Worm (Caenorhabditis elegans): Measurements from ENCODE around the gene F59B2.3.

F59B2.3 gene

ce11 chrIII:8971255-8972020 is 28.1 kb downstream of the F59B2.3 start, which contains the start of the genes eif-3.D and R08D7.4 (continued):
- TF ChIP-seq aly-2 (tag; optimal IDR thresholded peaks at IDR 0.05) (no peak), ama-1 (optimal IDR thresholded peaks at IDR 0.05) (no peak), pax-3 (tag; optimal IDR thresholded peaks at IDR 0.05) (no peak), xbp-1 (tag; optimal IDR thresholded peaks at IDR 0.05) (peak; percentile 59), sup-37 (GFP tag; optimal IDR thresholded peaks at IDR 0.05) (no peak), C16A3.4 (tag; optimal IDR thresholded peaks at IDR 0.05) (peak; percentile 63), isw-1 (GFP tag; IDR thresholded peaks at IDR 0.05) (no peak; the same call in 1 of the 2 replicates), alr-1 (tag; optimal IDR thresholded peaks at IDR 0.05; ENCODE audit: borderline replicate concordance) (peak; percentile 91), unc-30 (tag; optimal IDR thresholded peaks at IDR 0.05) (no peak), lsy-2 (tag; optimal IDR thresholded peaks at IDR 0.05) (peak; percentile 77 to 86), nhr-20 (tag; optimal IDR thresholded peaks at IDR 0.05) (peak; percentile 70), ztf-4 (tag; optimal IDR thresholded peaks at IDR 0.05) (peak; percentile 22), hpl-2 (GFP tag; optimal IDR thresholded peaks at IDR 0.05) (no peak), efl-1 (optimal IDR thresholded peaks at IDR 0.05) (peak; percentile 67 to 78), efl-1 (GFP tag; optimal IDR thresholded peaks at IDR 0.05 in 1 of 2) (peak; percentile 69 to 96), mep-1 (tag; optimal IDR thresholded peaks at IDR 0.05) (peak; percentile 85), unc-62 (GFP tag; optimal IDR thresholded peaks at IDR 0.05) (no peak)

DNA sequence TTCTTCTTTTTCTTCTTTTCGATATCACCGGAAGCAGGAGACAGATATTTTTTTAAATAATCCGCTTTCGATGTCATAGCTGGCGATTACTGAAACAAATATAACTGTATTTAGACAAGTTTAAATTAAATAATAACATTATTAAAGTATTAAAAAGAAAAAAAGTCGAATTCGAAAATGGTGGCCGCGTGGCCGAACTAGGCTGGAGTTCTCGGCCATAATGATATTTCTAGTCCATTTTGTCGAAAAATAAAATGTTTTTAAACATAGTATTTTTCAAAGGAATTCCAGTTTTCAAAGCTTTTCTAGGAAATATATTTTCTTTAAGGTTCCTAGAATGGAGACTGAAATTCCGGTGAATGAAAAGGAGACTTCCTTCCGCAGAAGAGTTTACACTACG is 31.9 kb downstream of the F59B2.3 start, which contains the start of the genes bud-13 and rpap-2:
TSS of gene bud-13 (minus strand) at position 89 of the 400 bp plus-strand sequence.
TSS of gene rpap-2 (plus strand) at position 329 of the 400 bp plus-strand sequence.
- TF ChIP-seq lir-3 (tag; optimal IDR thresholded peaks at IDR 0.05; ENCODE audit: poor library complexity) = peak; percentile 27
- TF ChIP-seq ceh-90 (tag; optimal IDR thresholded peaks at IDR 0.05) = peak; percentile 65
- peak; percentile 27 for TF ChIP-seq nhr-47 (tag; optimal IDR thresholded peaks at IDR 0.05)
- TF ChIP-seq fkh-8 (tag; optimal IDR thresholded peaks at IDR 0.05) = no peak
- no peak for TF ChIP-seq fkh-10 (GFP tag; optimal IDR thresholded peaks at IDR 0.05)
- peak in 1 of 3 experiments; percentile 12 for TF ChIP-seq dpl-1 (GFP tag; optimal IDR thresholded peaks at IDR 0.05)
- TF ChIP-seq nhr-90 (tag; optimal IDR thresholded peaks at IDR 0.05; ENCODE audit: poor library complexity) = no peak
- TF ChIP-seq mep-1 (tag; optimal IDR thresholded peaks at IDR 0.05) = peak; percentile 15
- no peak for TF ChIP-seq snpc-4 (tag; optimal IDR thresholded peaks at IDR 0.05)
- TF ChIP-seq pax-3 (tag; optimal IDR thresholded peaks at IDR 0.05) = no peak
- TF ChIP-seq nhr-71 (tag; optimal IDR thresholded peaks at IDR 0.05) = no peak
- no peak for TF ChIP-seq xbp-1 (tag; optimal IDR thresholded peaks at IDR 0.05)
- peak; percentile 32 for TF ChIP-seq fkh-4 (tag; optimal IDR thresholded peaks at IDR 0.05; ENCODE audit: borderline replicate concordance)
- no peak for TF ChIP-seq pag-3 (tag; optimal IDR thresholded peaks at IDR 0.05; ENCODE audit: borderline replicate concordance, insufficient read depth)
- TF ChIP-seq dsc-1 (tag; optimal IDR thresholded peaks at IDR 0.05) = no peak
- peak; percentile 63 for TF ChIP-seq rnt-1 (tag; optimal IDR thresholded peaks at IDR 0.05)
- no peak for TF ChIP-seq efl-1 (optimal IDR thresholded peaks at IDR 0.05)
- peak in 1 of 2 experiments; percentile 11 for TF ChIP-seq efl-1 (GFP tag; optimal IDR thresholded peaks at IDR 0.05 in 1 of 2)
- no peak for TF ChIP-seq swsn-7 (tag; optimal IDR thresholded peaks at IDR 0.05)
- TF ChIP-seq aha-1 (tag; optimal IDR thresholded peaks at IDR 0.05) = no peak
- TF ChIP-seq unc-130 (tag; optimal IDR thresholded peaks at IDR 0.05) = no peak
- TF ChIP-seq sup-37 (GFP tag; optimal IDR thresholded peaks at IDR 0.05) = no peak
- no peak for TF ChIP-seq fos-1 (tag; optimal IDR thresholded peaks at IDR 0.05)
- no peak for TF ChIP-seq nhr-28 (tag; optimal IDR thresholded peaks at IDR 0.05)
- no peak for TF ChIP-seq egl-27 (tag; optimal IDR thresholded peaks at IDR 0.05)
- no peak for TF ChIP-seq nhr-76 (tag; optimal IDR thresholded peaks at IDR 0.05)
- no peak for TF ChIP-seq jun-1 (tag; optimal IDR thresholded peaks at IDR 0.05)
- TF ChIP-seq aly-2 (tag; optimal IDR thresholded peaks at IDR 0.05) = no peak
- TF ChIP-seq ceh-8 (GFP tag; optimal IDR thresholded peaks at IDR 0.05) = no peak
- no peak for TF ChIP-seq nhr-11 (tag; optimal IDR thresholded peaks at IDR 0.05)
- no peak for TF ChIP-seq hlh-4 (tag; optimal IDR thresholded peaks at IDR 0.05)
- TF ChIP-seq zip-4 (GFP tag; optimal IDR thresholded peaks at IDR 0.05) = no peak
- TF ChIP-seq sox-4 (tag; optimal IDR thresholded peaks at IDR 0.05) = no peak
- TF ChIP-seq blmp-1 (tag; optimal IDR thresholded peaks at IDR 0.05) = no peak
- TF ChIP-seq skn-1 (tag; optimal IDR thresholded peaks at IDR 0.05) = no peak
- TF ChIP-seq nhr-237 (tag; optimal IDR thresholded peaks at IDR 0.05) = no peak
- no peak for TF ChIP-seq lin-15B (tag; optimal IDR thresholded peaks at IDR 0.05)
